Worm (Caenorhabditis elegans) whole organism, late embryonic: ENCODE data around the gene srx-51.

Experiments
- C08G9.2 ChIP-seq: sonication (generic microtip); optimal IDR thresholded peaks from 2 replicates; lab custom pipeline; 2016; ENCODE audit warnings: mild to moderate bottlenecking, missing genetic modification characterization, moderate library complexity, missing compliant biosample characterization
- C38D4.7 ChIP-seq: fragments of 200-800 bp; sonication (Bioruptor generic); optimal IDR thresholded peaks from 2 replicates; lab custom pipeline; 2018; ENCODE audit warnings: mild to moderate bottlenecking, missing genetic modification characterization, moderate library complexity, missing compliant biosample characterization
- T23F11.4 ChIP-seq: fragments of 200-800 bp; sonication (Bioruptor generic); optimal IDR thresholded peaks from 2 replicates; lab custom pipeline; 2018; ENCODE audit warnings: mild to moderate bottlenecking, missing genetic modification characterization, missing compliant biosample characterization
- Y22D7AL.16 ChIP-seq: sonication (generic microtip); optimal IDR thresholded peaks from 2 replicates; lab custom pipeline; 2016; ENCODE audit warnings: missing genetic modification characterization, missing compliant biosample characterization
- ceh-2 ChIP-seq: sonication (generic microtip); optimal IDR thresholded peaks from 2 replicates; lab custom pipeline; 2016; ENCODE audit warnings: missing genotype, missing genetic modification characterization, missing compliant biosample characterization
- ceh-22 ChIP-seq: sonication (generic microtip); optimal IDR thresholded peaks from 2 replicates; lab custom pipeline; 2017; ENCODE audit warnings: missing biosample characterization, missing genetic modification characterization
- ceh-31 ChIP-seq: sonication (generic microtip); optimal IDR thresholded peaks from 2 replicates; lab custom pipeline; 2016; ENCODE audit warnings: missing genetic modification characterization, missing compliant biosample characterization
- ceh-45 ChIP-seq: fragments of 200-800 bp; sonication (Bioruptor generic); IDR thresholded peaks from 2 replicates; pipeline ENCODE4 v1.3.6; 2022; ENCODE audit warnings: missing genetic modification reagents, missing genetic modification characterization, missing compliant biosample characterization
- eyg-1 ChIP-seq: sonication (generic microtip); optimal IDR thresholded peaks from 2 replicates; lab custom pipeline; 2016; ENCODE audit warnings: missing genotype, missing genetic modification characterization, missing compliant biosample characterization
- hlh-13 ChIP-seq: fragments of 200-800 bp; sonication (Bioruptor generic); optimal IDR thresholded peaks from 2 replicates; lab custom pipeline; 2018; ENCODE audit warnings: mild to moderate bottlenecking, missing genetic modification characterization, missing compliant biosample characterization
- hlh-30 ChIP-seq: sonication (generic microtip); optimal IDR thresholded peaks from 2 replicates; lab custom pipeline; 2017; ENCODE audit warnings: antibody characterized with exemption, missing genetic modification characterization, missing compliant biosample characterization; ENCODE audit not compliant: insufficient read depth
- lim-6 ChIP-seq: sonication (generic microtip); optimal IDR thresholded peaks from 2 replicates; lab custom pipeline; 2016; ENCODE audit warnings: missing genetic modification characterization, missing compliant biosample characterization
- madf-2 ChIP-seq: sonication (generic microtip); optimal IDR thresholded peaks from 2 replicates; lab custom pipeline; 2017; ENCODE audit warnings: missing genetic modification characterization, missing compliant biosample characterization
- npax-4 ChIP-seq: sonication (generic microtip); optimal IDR thresholded peaks from 2 replicates; lab custom pipeline; 2016; ENCODE audit warnings: missing genetic modification characterization, missing compliant biosample characterization
- odd-2 ChIP-seq: sonication (generic microtip); optimal IDR thresholded peaks from 2 replicates; lab custom pipeline; 2017; ENCODE audit warnings: antibody characterized with exemption, mild to moderate bottlenecking, missing genetic modification characterization, missing compliant biosample characterization
- pag-3 ChIP-seq: sonication (generic microtip); optimal IDR thresholded peaks from 2 replicates; lab custom pipeline; 2016; ENCODE audit warnings: missing compliant biosample characterization, missing genetic modification characterization, borderline replicate concordance
- pha-4 ChIP-seq: fragments of 150-350 bp; optimal IDR thresholded peaks from 2 replicates; lab custom pipeline; 2018; ENCODE audit warnings: missing biosample characterization, missing genetic modification reagents, missing genetic modification characterization
- pqm-1 ChIP-seq: sonication (generic microtip); optimal IDR thresholded peaks from 2 replicates; lab custom pipeline; 2016; ENCODE audit warnings: missing genetic modification characterization, missing compliant biosample characterization
- syd-9 ChIP-seq: sonication (generic microtip); optimal IDR thresholded peaks from 2 replicates; lab custom pipeline; 2016; ENCODE audit warnings: mild to moderate bottlenecking, missing genetic modification characterization, moderate library complexity, missing compliant biosample characterization

srx-51 gene

ce11 chrV:15330314-15330713 is 48.6 kb downstream of the srx-51 start, which contains the start of gene srh-295:
Gene srh-295, plus strand, starts transcription at chrV:15330614.
- TF ChIP-seq npax-4 (tag; lab: Kevin White, UChicago), result no peak
- TF ChIP-seq hlh-30, result no peak
- TF ChIP-seq hlh-13 (GFP tag; lab: Kevin White, UChicago), result no peak
- no peak for TF ChIP-seq T23F11.4 (GFP tag; lab: Kevin White, UChicago)
- no peak for TF ChIP-seq ceh-45
- no peak for TF ChIP-seq ceh-31
- TF ChIP-seq C08G9.2 (tag; lab: Kevin White, UChicago), result no peak
- TF ChIP-seq C38D4.7, result no peak
- no peak for TF ChIP-seq madf-2 (tag; lab: Kevin White, UChicago)
- TF ChIP-seq ceh-22 (tag; lab: Kevin White, UChicago), result no peak
- TF ChIP-seq syd-9, result no peak
- no peak for TF ChIP-seq pha-4 (tag; lab: Kevin White, UChicago)
- TF ChIP-seq pag-3 (tag; lab: Kevin White, UChicago), result no peak
- no peak for TF ChIP-seq pqm-1 (tag; lab: Kevin White, UChicago)
- no peak for TF ChIP-seq eyg-1 (tag; lab: Kevin White, UChicago)

DNA sequence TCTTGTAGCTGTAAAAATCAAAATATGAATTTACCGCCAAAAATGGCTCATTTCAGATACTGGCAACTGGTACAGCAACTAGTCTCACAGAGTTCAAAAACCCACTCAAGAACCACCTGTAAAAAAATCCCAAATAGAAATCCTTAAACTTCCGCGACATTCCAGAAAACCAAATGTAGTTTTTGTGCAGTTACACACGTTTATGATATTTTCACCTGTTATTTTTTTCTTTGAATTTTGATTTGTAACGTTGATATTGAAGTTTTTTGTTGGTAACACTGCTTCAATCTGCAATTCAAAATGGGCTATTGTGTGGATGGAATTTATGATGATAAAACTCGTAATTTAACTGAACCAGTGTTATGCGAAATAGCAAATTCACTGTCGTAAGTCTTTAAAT is 51.2 kb downstream of the srx-51 start, which contains the start of gene srw-113:
TSS of gene srw-113 (plus strand) at position 301 of the 400 bp plus-strand sequence.
- no peak for TF ChIP-seq odd-2
- TF ChIP-seq Y22D7AL.16, result no peak
- TF ChIP-seq ceh-31, result no peak
- no peak for TF ChIP-seq ceh-2 (tag; lab: Kevin White, UChicago)
- TF ChIP-seq lim-6, result no peak
